Fruit fly (Drosophila melanogaster) whole organism, wandering third instar larva: ENCODE data around the gene SkpC.

Experiments
- Hnf4 ChIP-seq: fragments of 200-800 bp; sonication (Bioruptor generic); optimal IDR thresholded peaks from 2 replicates; lab custom pipeline; 2016; ENCODE audit warnings: missing biosample characterization, mild to moderate bottlenecking, missing genetic modification characterization
- Jra ChIP-seq: sonication (Bioruptor generic); optimal IDR thresholded peaks from 2 replicates; lab custom pipeline; 2016; ENCODE audit warnings: missing biosample characterization, missing genetic modification characterization
- psq ChIP-seq: fragments of 200-800 bp; sonication (Bioruptor generic); optimal IDR thresholded peaks from 3 replicates; lab custom pipeline; 2017; ENCODE audit warnings: missing biosample characterization, mild to moderate bottlenecking, missing genetic modification characterization, moderate library complexity
- sv ChIP-seq: fragments of 200-800 bp; sonication (Bioruptor generic); optimal IDR thresholded peaks from 3 replicates; lab custom pipeline; 2016; ENCODE audit warnings: missing biosample characterization, missing genetic modification characterization
- woc ChIP-seq: sonication (Bioruptor generic); optimal IDR thresholded peaks from 2 replicates; lab custom pipeline; 2016; ENCODE audit warnings: missing biosample characterization, mild to moderate bottlenecking, missing genetic modification characterization

DNA sequence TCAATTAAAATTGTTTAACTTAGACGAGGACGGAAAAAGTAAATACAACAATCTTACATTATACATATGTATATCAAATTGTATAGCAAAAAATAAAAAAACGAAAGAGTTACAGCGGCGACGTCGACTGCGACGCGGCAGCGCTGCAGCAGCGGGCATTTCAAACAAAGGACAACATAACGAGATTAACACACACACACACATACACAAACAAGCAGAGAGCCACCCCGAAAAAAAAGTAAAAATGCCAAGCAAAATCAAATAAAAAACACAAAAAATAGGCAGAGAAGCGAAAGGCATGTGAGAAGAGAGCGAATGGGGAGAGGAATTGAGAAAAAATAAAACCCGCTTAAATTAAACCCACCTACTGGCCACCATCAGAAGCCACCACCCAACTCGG, 11.9 kb downstream of the SkpC start:
- TF ChIP-seq Jra (GFP tag; lab: Kevin White, UChicago) = no peak
- no peak for TF ChIP-seq Hnf4 (GFP tag; lab: Kevin White, UChicago)
- no peak for TF ChIP-seq woc (GFP tag; lab: Kevin White, UChicago)
- TF ChIP-seq sv (GFP tag; lab: Kevin White, UChicago) = no peak
- TF ChIP-seq psq (GFP tag; lab: Kevin White, UChicago) = no peak
